Fruit fly (Drosophila melanogaster) S2 (cell line): ENCODE results near the gene CG34451.

ENCODE experiments used
- CG8478 ChIP-seq: fragments of >200 bp; optimal IDR thresholded peaks from 2 replicates; lab custom pipeline; 2018
- CTCF ChIP-seq, 2 experiments: fragments of >200 bp; optimal IDR thresholded peaks; 2 replicates each; lab custom pipeline; 2018

- TF ChIP-seq CTCF (optimal IDR thresholded peaks at IDR 0.05; lab: Kevin White, UChicago), result no peak
- no peak for TF ChIP-seq CG8478 (lab: Kevin White, UChicago)
These were observed 16.8 kb downstream of the CG34451 start for dm6 chr3L:15675111-15675510.
